Worm (Caenorhabditis elegans) whole organism, young adult: ENCODE results near the gene srbc-76.
"Not testable (repeated sequence)": the region's sequence is repeated elsewhere in the genome, so short reads cannot be mapped to it uniquely, and the experiment has no call there.

Experiments
- D2030.7 ChIP-seq: fragments of 200-800 bp; sonication (Bioruptor generic); IDR thresholded peaks from 2 replicates; pipeline ENCODE4 v1.3.6; 2022; ENCODE audit warnings: missing genetic modification reagents, missing genetic modification characterization, missing compliant biosample characterization
- F22D6.2 ChIP-seq: sonication (generic microtip); optimal IDR thresholded peaks from 2 replicates; lab custom pipeline; 2016; ENCODE audit warnings: mild to moderate bottlenecking, missing genetic modification characterization, missing compliant biosample characterization
- F33H1.4 ChIP-seq: fragments of 200-800 bp; sonication (Bioruptor generic); IDR thresholded peaks from 2 replicates; pipeline ENCODE4 v1.3.6; 2022; ENCODE audit warnings: missing genetic modification reagents, missing genetic modification characterization, missing compliant biosample characterization
- F37B4.10 ChIP-seq: fragments of 200-800 bp; sonication (Bioruptor generic); IDR thresholded peaks from 2 replicates; pipeline ENCODE4 v1.3.6; 2022; ENCODE audit warnings: missing genetic modification characterization, missing compliant biosample characterization
- K11D2.4 ChIP-seq: fragments of 200-800 bp; sonication (Bioruptor generic); IDR thresholded peaks from 2 replicates; pipeline ENCODE4 v1.3.6; 2022; ENCODE audit warnings: missing genetic modification reagents, missing genetic modification characterization, missing compliant biosample characterization
- K12H6.12 ChIP-seq: fragments of 200-800 bp; sonication (Bioruptor generic); optimal IDR thresholded peaks from 2 replicates; lab custom pipeline; 2018; ENCODE audit warnings: mild to moderate bottlenecking, missing genetic modification characterization, missing compliant biosample characterization
- Y79H2A.3 ChIP-seq: fragments of 200-800 bp; sonication (Bioruptor generic); conservative IDR thresholded peaks from 2 replicates; pipeline ENCODE4 v1.3.6; 2022; ENCODE audit warnings: missing genetic modification reagents, missing genetic modification characterization, missing compliant biosample characterization
- Y95B8A.8 ChIP-seq: fragments of 200-800 bp; sonication (Bioruptor generic); IDR thresholded peaks from 2 replicates; pipeline ENCODE4 v1.3.6; 2022; ENCODE audit warnings: missing genetic modification reagents, missing genetic modification characterization, missing compliant biosample characterization
- ama-1 ChIP-seq, 3 experiments: fragments of 150-350 bp in 1 of 3; sonication (generic microtip) in 2 of 3; optimal IDR thresholded peaks; 2 replicates each; lab custom pipeline; 2014 to 2018; ENCODE audit warnings: missing biosample characterization in 2 of 3, missing genetic modification characterization in 2 of 3, missing genetic modification reagents in 2 of 3
- atf-7 ChIP-seq: sonication (generic microtip); optimal IDR thresholded peaks from 2 replicates; lab custom pipeline; 2017; ENCODE audit warnings: mild to moderate bottlenecking, missing genetic modification characterization, missing compliant biosample characterization
- cebp-2 ChIP-seq: fragments of 200-800 bp; sonication (Bioruptor generic); IDR thresholded peaks from 2 replicates; pipeline ENCODE4 v1.3.6; 2022; ENCODE audit warnings: missing genetic modification characterization, missing compliant biosample characterization
- ceh-100 ChIP-seq: fragments of 200-800 bp; sonication (Bioruptor generic); IDR thresholded peaks from 2 replicates; pipeline ENCODE4 v1.3.6; 2022; ENCODE audit warnings: missing genetic modification reagents, missing genetic modification characterization, missing compliant biosample characterization
- ceh-40 ChIP-seq: fragments of 200-800 bp; sonication (Bioruptor generic); IDR thresholded peaks from 2 replicates; pipeline ENCODE4 v1.3.6; 2022; ENCODE audit warnings: missing genetic modification characterization, missing compliant biosample characterization
- ceh-79 ChIP-seq: sonication (generic microtip); optimal IDR thresholded peaks from 2 replicates; lab custom pipeline; 2017; ENCODE audit warnings: mild to moderate bottlenecking, missing genetic modification characterization, missing compliant biosample characterization
- chd-7 ChIP-seq: sonication (generic microtip); optimal IDR thresholded peaks from 2 replicates; lab custom pipeline; 2016; ENCODE audit warnings: mild to moderate bottlenecking, missing genetic modification characterization, moderate library complexity, missing compliant biosample characterization
- dpff-1 ChIP-seq: sonication (generic microtip); optimal IDR thresholded peaks from 2 replicates; lab custom pipeline; 2017; ENCODE audit warnings: mild to moderate bottlenecking, missing genetic modification characterization, missing compliant biosample characterization
- egl-18 ChIP-seq: fragments of 200-800 bp; sonication (Bioruptor generic); IDR thresholded peaks from 2 replicates; pipeline ENCODE4 v1.3.6; 2022; ENCODE audit warnings: missing genetic modification reagents, missing genetic modification characterization, missing compliant biosample characterization
- ekl-4 ChIP-seq: fragments of 200-800 bp; sonication (Bioruptor generic); IDR thresholded peaks from 2 replicates; pipeline ENCODE4 v1.3.6; 2022; ENCODE audit warnings: missing genetic modification reagents, missing genetic modification characterization, missing compliant biosample characterization
- hlh-12 ChIP-seq: sonication (generic microtip); optimal IDR thresholded peaks from 2 replicates; lab custom pipeline; 2016; ENCODE audit warnings: missing genetic modification characterization, missing compliant biosample characterization
- lin-26 ChIP-seq: fragments of 200-800 bp; sonication (Bioruptor generic); IDR thresholded peaks from 2 replicates; pipeline ENCODE4 v1.3.6; 2022; ENCODE audit warnings: missing genetic modification reagents, missing genetic modification characterization, missing compliant biosample characterization
- lin-35 ChIP-seq, 3 experiments: fragments of 150-350 bp in 2 of 3; sonication (generic microtip) in 1 of 3; optimal IDR thresholded peaks; 2 replicates each; lab custom pipeline; 2014 to 2018; ENCODE audit warnings: missing biosample characterization in 3 of 3, missing genetic modification characterization in 3 of 3, missing genetic modification reagents in 3 of 3
- lin-54 ChIP-seq: fragments of 200-800 bp; sonication (Bioruptor generic); optimal IDR thresholded peaks from 2 replicates; lab custom pipeline; 2018; ENCODE audit warnings: mild to moderate bottlenecking, missing genetic modification characterization, missing compliant biosample characterization
- lsl-1 ChIP-seq: fragments of 200-800 bp; sonication (Bioruptor generic); optimal IDR thresholded peaks from 2 replicates; lab custom pipeline; 2018; ENCODE audit warnings: mild to moderate bottlenecking, missing genetic modification characterization, moderate library complexity, missing compliant biosample characterization
- madf-8 ChIP-seq: fragments of 200-800 bp; sonication (Bioruptor generic); conservative IDR thresholded peaks from 2 replicates; pipeline ENCODE4 v1.3.6; 2022; ENCODE audit warnings: missing genetic modification reagents, missing genetic modification characterization, missing compliant biosample characterization
- nfyb-1 ChIP-seq: fragments of 200-800 bp; sonication (Bioruptor generic); IDR thresholded peaks from 2 replicates; pipeline ENCODE4 v1.3.6; 2022; ENCODE audit warnings: missing genetic modification reagents, missing genetic modification characterization, missing compliant biosample characterization
- nhr-179 ChIP-seq: sonication (generic microtip); optimal IDR thresholded peaks from 2 replicates; lab custom pipeline; 2016; ENCODE audit warnings: mild to moderate bottlenecking, missing genetic modification characterization, missing compliant biosample characterization
- nhr-90 ChIP-seq: sonication (generic microtip); optimal IDR thresholded peaks from 2 replicates; lab custom pipeline; 2016; ENCODE audit warnings: missing genotype, mild to moderate bottlenecking, missing genetic modification characterization, missing compliant biosample characterization
- pbrm-1 ChIP-seq: fragments of 200-800 bp; sonication (Bioruptor generic); IDR thresholded peaks from 2 replicates; pipeline ENCODE4 v1.3.6; 2022; ENCODE audit warnings: missing genetic modification reagents, missing genetic modification characterization, missing compliant biosample characterization
- rcor-1 ChIP-seq: fragments of 200-800 bp; sonication (Bioruptor generic); IDR thresholded peaks from 2 replicates; pipeline ENCODE4 v1.3.6; 2022; ENCODE audit warnings: missing genetic modification reagents, missing genetic modification characterization, missing compliant biosample characterization
- somi-1 ChIP-seq: fragments of 200-800 bp; sonication (Bioruptor generic); optimal IDR thresholded peaks from 2 replicates; lab custom pipeline; 2018; ENCODE audit warnings: mild to moderate bottlenecking, missing genetic modification characterization, missing compliant biosample characterization
- tbx-9 ChIP-seq: sonication (generic microtip); optimal IDR thresholded peaks from 2 replicates; lab custom pipeline; 2016; ENCODE audit warnings: borderline replicate concordance, missing genetic modification characterization, inconsistent platforms, missing compliant biosample characterization
- zfh-2 ChIP-seq: fragments of 200-800 bp; sonication (Bioruptor generic); conservative IDR thresholded peaks from 2 replicates; pipeline ENCODE4 v1.3.6; 2022; ENCODE audit warnings: missing genetic modification reagents, missing genetic modification characterization, missing compliant biosample characterization
- ztf-26 ChIP-seq: sonication (generic microtip); optimal IDR thresholded peaks from 2 replicates; lab custom pipeline; 2017; ENCODE audit warnings: missing genetic modification characterization, missing compliant biosample characterization
- ztf-28 ChIP-seq: fragments of 200-800 bp; sonication (Bioruptor generic); IDR thresholded peaks from 2 replicates; pipeline ENCODE4 v1.3.6; 2022; ENCODE audit warnings: missing genetic modification reagents, missing genetic modification characterization, missing compliant biosample characterization

Gene srbc-76

DNA sequence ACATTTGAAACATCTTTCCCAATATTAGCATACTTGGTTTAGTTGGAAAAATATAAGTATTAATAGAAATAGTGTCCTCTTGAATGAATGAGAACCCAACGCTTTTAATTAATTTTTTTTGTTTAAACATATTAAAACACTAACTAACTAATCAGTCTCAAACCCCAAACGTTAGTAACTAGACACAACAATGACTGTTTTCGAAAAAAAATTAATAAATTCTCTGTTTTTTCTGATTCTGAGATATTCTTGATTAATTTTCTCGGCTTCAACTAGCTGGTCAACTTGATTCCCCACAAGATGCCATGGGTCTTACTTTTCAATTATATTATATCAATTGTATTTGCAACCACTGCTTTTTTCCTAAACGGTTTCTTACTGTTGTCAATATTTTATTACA lies at the start of gene srbc-76:
srbc-76 (plus strand) TSS at position 301 of the 400 bp plus-strand sequence.
- TF ChIP-seq cebp-2: no peak
- no peak for TF ChIP-seq lin-54 (GFP tag; lab: Kevin White, UChicago)
- no peak for TF ChIP-seq F37B4.10
- TF ChIP-seq lin-26 (GFP tag; lab: Robert Waterston, UW): no peak
- TF ChIP-seq egl-18 (GFP tag; lab: Robert Waterston, UW): no peak
- TF ChIP-seq ceh-40 (GFP tag; lab: Robert Waterston, UW): no peak
- TF ChIP-seq somi-1 (GFP tag; lab: Kevin White, UChicago): no peak
- TF ChIP-seq K12H6.12 (tag; lab: Kevin White, UChicago): no peak
- no peak for TF ChIP-seq F33H1.4 (GFP tag; lab: Robert Waterston, UW)
- no peak for TF ChIP-seq nhr-90
- no peak for TF ChIP-seq lsl-1 (GFP tag; lab: Kevin White, UChicago)
- TF ChIP-seq ama-1 (optimal IDR thresholded peaks at IDR 0.05; lab: Kevin White, UChicago): no peak
- no peak for TF ChIP-seq ama-1 (GFP tag; optimal IDR thresholded peaks at IDR 0.05; lab: Kevin White, UChicago)
- no peak for TF ChIP-seq hlh-12 (tag; lab: Kevin White, UChicago)
- TF ChIP-seq, all 124 proteins: peak for 0

DNA sequence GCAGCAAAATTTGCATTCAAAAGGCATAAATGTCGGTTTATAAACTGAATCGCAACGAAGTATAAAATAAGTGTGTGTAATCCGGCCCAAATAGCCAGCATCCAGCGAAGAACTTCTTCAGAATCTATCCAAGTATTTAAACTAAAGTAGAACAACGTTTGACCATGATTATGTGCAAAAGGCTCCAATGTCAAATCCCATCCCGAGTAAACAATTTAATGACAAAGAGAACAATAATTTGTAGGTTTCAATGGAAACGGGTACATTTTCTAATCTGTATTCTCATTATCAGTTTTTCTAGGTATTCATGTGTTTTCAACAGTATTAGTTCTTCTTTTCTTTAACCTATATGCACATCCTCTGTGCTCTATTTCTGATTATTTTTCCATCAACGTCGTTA lies 44.5 kb upstream of the srbc-76 start, which contains the start of gene C41G6.12:
C41G6.12 (minus strand) TSS at position 101 of the 400 bp plus-strand sequence.
- TF ChIP-seq Y79H2A.3; ztf-28 (GFP tag; lab: Robert Waterston, UW); F37B4.10: not testable (repeated sequence)

DNA sequence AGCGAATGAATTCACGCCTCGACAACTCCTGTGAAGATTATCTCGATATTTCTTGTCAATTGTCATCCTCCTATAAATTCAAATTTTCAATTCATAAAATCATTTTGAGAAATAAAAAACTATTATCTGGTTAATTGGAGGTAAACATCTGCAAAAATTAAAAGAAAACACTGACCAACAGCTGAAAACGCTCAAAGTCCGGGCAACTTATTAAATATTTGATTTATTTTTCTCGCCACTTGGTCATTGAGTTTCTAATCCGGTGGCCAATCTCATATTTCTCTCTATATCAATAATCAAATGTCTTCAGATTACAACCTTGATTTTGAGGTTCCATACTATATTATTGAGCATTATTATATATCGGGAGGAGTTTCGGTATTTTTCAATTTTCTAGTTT lies 40.3 kb upstream of the srbc-76 start, which contains the start of gene sri-24:
sri-24 (plus strand) TSS at position 301 of the 400 bp plus-strand sequence.
- TF ChIP-seq atf-7, ztf-26, ceh-79 (tag; lab: Kevin White, UChicago): not testable (repeated sequence)

DNA sequence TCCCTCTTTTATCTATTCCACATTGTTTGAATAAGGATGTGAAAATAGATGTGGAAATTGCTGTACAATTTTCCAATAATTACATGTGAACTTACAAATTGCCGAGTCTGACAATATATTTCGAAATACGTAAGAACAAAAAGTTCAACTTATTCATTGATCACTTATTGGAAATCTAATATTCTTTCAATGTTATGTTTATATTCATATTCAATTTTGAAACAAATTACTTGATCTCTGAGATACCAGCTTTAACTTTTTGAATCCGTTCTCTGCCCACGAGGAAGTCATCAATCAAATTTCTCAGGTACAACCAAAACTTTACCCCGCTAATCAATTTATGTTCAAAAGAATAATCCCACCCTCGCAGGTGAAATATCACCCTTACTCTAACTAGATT lies 37.0 kb upstream of the srbc-76 start, which contains the start of gene sri-26:
sri-26 (plus strand) TSS at position 301 of the 400 bp plus-strand sequence.
- TF ChIP-seq rcor-1 (GFP tag; lab: Robert Waterston, UW); F22D6.2 (tag; lab: Kevin White, UChicago); lsl-1 (GFP tag; lab: Kevin White, UChicago): not testable (repeated sequence)

DNA sequence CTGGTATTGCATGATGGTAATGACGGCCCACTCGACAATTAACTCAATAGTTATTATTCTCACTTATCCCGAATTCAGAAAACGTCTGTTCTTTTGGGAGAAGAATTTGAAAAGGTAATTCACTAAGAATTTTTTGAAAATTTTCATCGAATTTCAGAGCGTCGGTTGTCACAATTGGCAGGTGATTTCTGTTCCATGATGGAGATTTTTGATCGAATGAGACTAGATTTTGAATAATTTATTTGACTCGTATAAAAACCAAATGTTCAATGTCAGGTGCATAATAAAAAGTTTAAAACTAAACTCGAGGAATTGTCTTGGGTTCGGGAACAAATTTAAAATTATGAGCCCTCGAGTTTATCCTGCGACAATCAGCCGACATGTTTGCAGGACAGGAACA lies 35.5 kb upstream of the srbc-76 start, which contains the start of gene sri-25:
sri-25 (plus strand) TSS at position 301 of the 400 bp plus-strand sequence.
- TF ChIP-seq D2030.7 (GFP tag; lab: Robert Waterston, UW): no peak
- TF ChIP-seq K11D2.4 (GFP tag; lab: Robert Waterston, UW): no peak
- TF ChIP-seq zfh-2 (GFP tag; lab: Robert Waterston, UW): no peak
- no peak for TF ChIP-seq Y95B8A.8 (GFP tag; lab: Robert Waterston, UW)
- TF ChIP-seq pbrm-1 (GFP tag; lab: Robert Waterston, UW): no peak
- no peak for TF ChIP-seq nfyb-1
- TF ChIP-seq tbx-9 (tag; lab: Kevin White, UChicago): no peak
- TF ChIP-seq, all 124 proteins: peak for 0

DNA sequence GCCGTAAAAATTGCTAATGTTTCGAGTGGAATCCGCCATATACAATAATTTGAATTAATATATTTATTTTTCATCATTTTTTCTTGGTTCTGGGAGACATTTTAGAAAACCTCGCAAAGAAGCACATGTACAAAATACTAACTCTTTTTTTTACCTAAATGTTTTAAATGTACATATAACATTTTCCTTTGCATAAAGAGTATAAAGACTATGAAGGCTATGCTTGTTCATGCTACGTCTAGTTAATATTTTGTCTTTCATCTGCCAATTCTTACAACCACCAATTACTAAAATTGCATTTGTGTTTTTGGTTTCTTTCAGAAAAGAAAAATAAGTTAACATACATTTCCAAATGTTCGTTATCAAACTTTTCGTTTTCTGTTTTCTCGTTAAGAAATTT lies 30.9 kb upstream of the srbc-76 start, which contains the start of gene irld-25:
irld-25 (plus strand) TSS at position 301 of the 400 bp plus-strand sequence.
- no peak for TF ChIP-seq dpff-1 (tag; lab: Kevin White, UChicago)
- TF ChIP-seq chd-7 (tag; lab: Kevin White, UChicago): no peak
- TF ChIP-seq nhr-179 (tag; lab: Kevin White, UChicago): no peak
- TF ChIP-seq F22D6.2 (tag; lab: Kevin White, UChicago): no peak
- TF ChIP-seq madf-8 (GFP tag; lab: Robert Waterston, UW): no peak
- no peak for TF ChIP-seq ceh-100 (GFP tag; lab: Robert Waterston, UW)
- no peak for TF ChIP-seq ekl-4 (GFP tag; lab: Robert Waterston, UW)
- TF ChIP-seq lin-35 (GFP tag; optimal IDR thresholded peaks at IDR 0.05; lab: Kevin White, UChicago): no peak
